Worm (Caenorhabditis elegans) whole organism, L2 larva: Measurements from ENCODE around the gene C33H5.1.

Experiments
- C34F6.9 ChIP-seq: fragments of 150-350 bp; optimal IDR thresholded peaks from 2 replicates; lab custom pipeline; 2014; ENCODE audit warnings: missing biosample characterization, missing genetic modification characterization
- F13H6.1 ChIP-seq: sonication (generic microtip); optimal IDR thresholded peaks from 2 replicates; lab custom pipeline; 2016; ENCODE audit warnings: missing genetic modification characterization, missing compliant biosample characterization
- Y55F3AM.14 ChIP-seq: fragments of 200-800 bp; sonication (Bioruptor generic); optimal IDR thresholded peaks from 2 replicates; lab custom pipeline; 2018; ENCODE audit warnings: mild to moderate bottlenecking, missing genetic modification characterization, missing compliant biosample characterization
- ZK546.5 ChIP-seq: sonication (generic microtip); optimal IDR thresholded peaks from 2 replicates; lab custom pipeline; 2017; ENCODE audit warnings: missing biosample characterization, missing genetic modification characterization
- alr-1 ChIP-seq: fragments of 150-350 bp; optimal IDR thresholded peaks from 2 replicates; lab custom pipeline; 2014; ENCODE audit warnings: missing biosample characterization, missing genetic modification characterization
- aly-2 ChIP-seq: fragments of 150-350 bp; optimal IDR thresholded peaks from 2 replicates; lab custom pipeline; 2014; ENCODE audit warnings: missing biosample characterization, missing genetic modification characterization
- ama-1 ChIP-seq: fragments of 150-350 bp; optimal IDR thresholded peaks from 2 replicates; lab custom pipeline; 2018; ENCODE audit warnings: inconsistent platforms
- ceh-16 ChIP-seq: fragments of 150-350 bp; optimal IDR thresholded peaks from 2 replicates; lab custom pipeline; 2014; ENCODE audit warnings: missing biosample characterization, missing genetic modification characterization
- crh-2 ChIP-seq: sonication (generic microtip); optimal IDR thresholded peaks from 2 replicates; lab custom pipeline; 2017; ENCODE audit warnings: missing biosample characterization, missing genetic modification characterization
- egl-27 ChIP-seq: sonication (generic microtip); optimal IDR thresholded peaks from 3 replicates; lab custom pipeline; 2017; ENCODE audit warnings: missing biosample characterization, missing genetic modification reagents, missing genetic modification characterization
- elt-1 ChIP-seq: fragments of 150-350 bp; optimal IDR thresholded peaks from 2 replicates; lab custom pipeline; 2014; ENCODE audit warnings: missing biosample characterization, missing genetic modification characterization
- elt-3 ChIP-seq: sonication (generic microtip); optimal IDR thresholded peaks from 2 replicates; lab custom pipeline; 2017; ENCODE audit warnings: missing biosample characterization, missing genetic modification characterization
- fos-1 ChIP-seq: fragments of 150-350 bp; optimal IDR thresholded peaks from 2 replicates; lab custom pipeline; 2014; ENCODE audit warnings: missing biosample characterization, missing genetic modification characterization
- gmeb-1 ChIP-seq: fragments of 150-350 bp; optimal IDR thresholded peaks from 2 replicates; lab custom pipeline; 2014; ENCODE audit warnings: missing biosample characterization, missing genetic modification characterization
- lin-13 ChIP-seq: fragments of 150-350 bp; optimal IDR thresholded peaks from 2 replicates; lab custom pipeline; 2014; ENCODE audit warnings: missing biosample characterization, missing genetic modification reagents, missing genetic modification characterization
- lsy-2 ChIP-seq, 2 experiments: fragments of 150-350 bp in 1 of 2; sonication (generic microtip) in 1 of 2; optimal IDR thresholded peaks; 2 replicates each; lab custom pipeline; 2014 to 2017; ENCODE audit warnings: missing biosample characterization in 2 of 2, missing genetic modification characterization in 2 of 2
- mab-5 ChIP-seq: fragments of 150-350 bp; optimal IDR thresholded peaks from 2 replicates; lab custom pipeline; 2014; ENCODE audit warnings: missing biosample characterization, missing genetic modification characterization
- mbf-1 ChIP-seq: sonication (generic microtip); optimal IDR thresholded peaks from 2 replicates; lab custom pipeline; 2017; ENCODE audit warnings: missing biosample characterization, missing genetic modification characterization
- mdl-1 ChIP-seq, 2 experiments: fragments of 150-350 bp in 1 of 2; sonication (generic microtip) in 1 of 2; optimal IDR thresholded peaks; 2 replicates each; lab custom pipeline; 2017; ENCODE audit warnings: missing biosample characterization in 2 of 2, missing genetic modification characterization in 2 of 2
- nhr-11 ChIP-seq: fragments of 150-350 bp; optimal IDR thresholded peaks from 2 replicates; lab custom pipeline; 2014; ENCODE audit warnings: missing biosample characterization, missing genetic modification characterization
- nhr-12 ChIP-seq: fragments of 150-350 bp; optimal IDR thresholded peaks from 2 replicates; lab custom pipeline; 2014; ENCODE audit warnings: missing biosample characterization, missing genetic modification characterization
- nhr-129 ChIP-seq: fragments of 150-350 bp; optimal IDR thresholded peaks from 2 replicates; lab custom pipeline; 2014; ENCODE audit warnings: missing biosample characterization, missing genetic modification characterization
- nhr-237 ChIP-seq: fragments of 150-350 bp; optimal IDR thresholded peaks from 2 replicates; lab custom pipeline; 2014; ENCODE audit warnings: missing biosample characterization, missing genetic modification characterization
- nhr-25 ChIP-seq: fragments of 150-350 bp; sonication (generic microtip); optimal IDR thresholded peaks from 3 replicates; lab custom pipeline; 2014; ENCODE audit warnings: missing biosample characterization, missing genetic modification characterization
- nhr-6 ChIP-seq: fragments of 150-350 bp; optimal IDR thresholded peaks from 2 replicates; lab custom pipeline; 2014; ENCODE audit warnings: missing biosample characterization, missing genetic modification characterization
- sem-4 ChIP-seq: fragments of 150-350 bp; optimal IDR thresholded peaks from 2 replicates; lab custom pipeline; 2014; ENCODE audit warnings: missing biosample characterization, missing genetic modification reagents, missing genetic modification characterization
- skn-1 ChIP-seq: sonication (generic microtip); optimal IDR thresholded peaks from 2 replicates; lab custom pipeline; 2017; ENCODE audit warnings: missing biosample characterization, missing genetic modification characterization
- sma-3 ChIP-seq: sonication (generic microtip); optimal IDR thresholded peaks from 2 replicates; lab custom pipeline; 2016; ENCODE audit warnings: missing genetic modification reagents, missing genetic modification characterization, missing compliant biosample characterization
- sma-9 ChIP-seq, 2 experiments: fragments of 150-350 bp in 1 of 2; sonication (generic microtip) in 1 of 2; optimal IDR thresholded peaks; 2 replicates each; lab custom pipeline; 2014 to 2016; ENCODE audit warnings: missing genetic modification characterization in 2 of 2, mild to moderate bottlenecking in 1 of 2, missing biosample characterization in 1 of 2, missing compliant biosample characterization in 1 of 2, missing genetic modification reagents in 1 of 2, moderate library complexity in 1 of 2
- unc-55 ChIP-seq: fragments of 150-350 bp; sonication (generic microtip); optimal IDR thresholded peaks from 3 replicates; lab custom pipeline; 2014; ENCODE audit warnings: missing biosample characterization, missing genetic modification reagents, missing genetic modification characterization
- ztf-11 ChIP-seq: sonication (generic microtip); optimal IDR thresholded peaks from 2 replicates; lab custom pipeline; 2017; ENCODE audit warnings: missing biosample characterization, missing genetic modification characterization
- ztf-4 ChIP-seq: fragments of 150-350 bp; optimal IDR thresholded peaks from 2 replicates; lab custom pipeline; 2014; ENCODE audit warnings: missing biosample characterization, missing genetic modification characterization

C33H5.1 gene

ce11 chrIV:7803250-7803649 is 5.5 kb upstream of the C33H5.1 start, which contains the start of gene C33H5.16:
Gene C33H5.16 (minus strand): TSS chrIV:7803350.
- TF ChIP-seq unc-55, result no peak
- TF ChIP-seq mdl-1 (tag; optimal IDR thresholded peaks at IDR 0.05; lab: Kevin White, UChicago), result no peak
- TF ChIP-seq alr-1 (tag; lab: Kevin White, UChicago), result no peak
- TF ChIP-seq nhr-237, result no peak

DNA sequence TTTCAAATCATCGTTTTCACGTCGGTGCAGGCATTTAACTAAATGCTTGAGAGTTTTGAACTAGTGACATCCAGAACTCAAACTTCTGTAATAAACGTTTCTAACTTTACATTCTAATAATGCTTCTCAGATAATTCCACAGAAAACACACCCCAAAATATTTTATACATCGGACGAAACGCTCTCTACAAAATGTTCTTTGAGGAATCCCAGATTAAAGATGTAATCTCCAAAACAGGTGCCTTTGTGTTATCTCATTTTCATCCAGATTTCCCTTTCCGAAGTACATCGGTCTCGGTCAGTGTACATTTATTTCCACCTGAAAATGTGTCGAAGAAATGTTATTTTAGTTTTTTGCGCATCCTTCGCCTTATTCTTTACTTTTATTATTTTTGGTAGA is 4.0 kb upstream of the C33H5.1 start, which contains the start of gene C33H5.2:
Gene C33H5.2 (plus strand): TSS at position 301 of the 400 bp plus-strand sequence.
- TF ChIP-seq sma-9 (GFP tag; optimal IDR thresholded peaks at IDR 0.05; lab: Kevin White, UChicago), result no peak
- TF ChIP-seq sma-9 (tag; optimal IDR thresholded peaks at IDR 0.05; lab: Kevin White, UChicago), result no peak
- TF ChIP-seq ceh-16 (tag; lab: Kevin White, UChicago), result no peak
- no peak for TF ChIP-seq ztf-11 (tag; lab: Kevin White, UChicago)
- TF ChIP-seq unc-55, result no peak
- TF ChIP-seq mbf-1, result no peak
- no peak for TF ChIP-seq lin-13 (GFP tag; lab: Kevin White, UChicago)
- no peak for TF ChIP-seq lsy-2 (tag; optimal IDR thresholded peaks at IDR 0.05; lab: Kevin White, UChicago)
- no peak for TF ChIP-seq mab-5
- no peak for TF ChIP-seq ama-1 (lab: Kevin White, UChicago)
- no peak for TF ChIP-seq nhr-12
- no peak for TF ChIP-seq ZK546.5 (tag; lab: Kevin White, UChicago)

DNA sequence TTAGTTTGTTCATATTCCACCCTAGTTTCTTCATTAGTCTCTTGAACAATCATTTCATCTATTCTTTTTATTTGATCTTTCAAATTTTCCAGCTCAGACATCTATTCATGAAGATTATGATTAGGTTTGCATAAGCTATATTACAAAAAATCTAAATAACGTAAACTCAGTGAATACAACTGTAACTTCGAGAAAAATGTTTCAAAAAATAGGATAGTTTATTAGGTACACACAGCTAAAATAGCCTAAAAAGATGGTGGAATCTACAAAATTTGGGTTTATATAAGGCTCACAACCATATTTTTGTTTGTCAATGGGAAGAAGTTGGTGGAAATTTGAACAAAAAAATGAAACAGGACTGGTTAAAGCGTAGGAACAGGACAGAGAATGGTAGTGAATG is 4.0 kb downstream of the C33H5.1 start, which contains the start of gene zgpa-1:
Gene zgpa-1 (minus strand): TSS at position 101 of the 400 bp plus-strand sequence.
- TF ChIP-seq mbf-1 (no peak), sem-4 (tag; lab: Kevin White, UChicago) (no peak), nhr-25 (tag; lab: Kevin White, UChicago) (no peak), sma-9 (GFP tag; optimal IDR thresholded peaks at IDR 0.05; lab: Kevin White, UChicago) (no peak), sma-9 (tag; optimal IDR thresholded peaks at IDR 0.05; lab: Kevin White, UChicago) (no peak), sma-3 (GFP tag; lab: Kevin White, UChicago) (no peak), elt-1 (no peak), egl-27 (tag; lab: Kevin White, UChicago) (no peak), ztf-4 (no peak), skn-1 (no peak), unc-55 (no peak), Y55F3AM.14 (no peak)

DNA sequence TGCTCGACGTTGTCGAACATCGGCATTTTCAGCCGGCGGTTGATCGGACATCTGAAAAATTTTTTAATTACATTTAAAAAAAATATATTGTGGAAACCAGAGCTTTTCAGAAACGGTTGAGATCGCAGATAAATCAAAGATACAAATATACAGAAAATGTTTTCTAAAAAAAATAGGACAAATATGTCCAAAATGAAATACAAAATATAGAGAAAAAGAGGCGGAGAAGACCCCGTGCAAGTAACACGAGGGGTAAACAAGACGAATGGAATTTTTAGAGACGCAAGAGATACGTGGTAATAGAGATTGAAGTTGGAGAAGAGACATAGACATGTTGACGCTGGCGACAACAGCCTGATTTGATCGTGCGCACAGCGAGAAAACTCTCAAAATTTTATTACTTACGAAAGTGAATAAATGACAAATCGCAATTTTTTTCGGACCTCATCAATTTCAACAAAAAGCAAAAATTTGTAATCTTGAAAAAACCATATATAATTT is 7.0 kb downstream of the C33H5.1 start, which contains the start of gene cdgs-1:
Gene cdgs-1 (minus strand): TSS at position 51 of the 501 bp plus-strand sequence.
- TF ChIP-seq crh-2 (tag; lab: Kevin White, UChicago) (peak; percentile 75), unc-55 (peak; percentile 57), lsy-2 (tag; optimal IDR thresholded peaks at IDR 0.05; lab: Kevin White, UChicago) (peak in 1 of 2 experiments; percentile 59), nhr-6 (no peak), aly-2 (tag; lab: Kevin White, UChicago) (no peak), fos-1 (tag; lab: Kevin White, UChicago) (peak; percentile 20), nhr-11 (tag; lab: Kevin White, UChicago) (no peak), nhr-129 (tag; lab: Kevin White, UChicago) (peak; percentile 77), mdl-1 (tag; optimal IDR thresholded peaks at IDR 0.05; lab: Kevin White, UChicago) (peak; percentile 62 to 64), sma-9 (GFP tag; optimal IDR thresholded peaks at IDR 0.05; lab: Kevin White, UChicago) (peak; percentile 63), sma-9 (tag; optimal IDR thresholded peaks at IDR 0.05; lab: Kevin White, UChicago) (no peak), C34F6.9 (tag; lab: Kevin White, UChicago) (peak; percentile 73), mbf-1 (no peak), F13H6.1 (tag; lab: Kevin White, UChicago) (peak; percentile 19), nhr-25 (tag; lab: Kevin White, UChicago) (peak; percentile 30)

- no peak for TF ChIP-seq nhr-237
- peak; percentile 16 for TF ChIP-seq sma-9 (GFP tag; optimal IDR thresholded peaks at IDR 0.05; lab: Kevin White, UChicago)
- no peak for TF ChIP-seq sma-9 (tag; optimal IDR thresholded peaks at IDR 0.05; lab: Kevin White, UChicago)
- peak; percentile 43 for TF ChIP-seq nhr-129 (tag; lab: Kevin White, UChicago)
- TF ChIP-seq lsy-2 (tag; optimal IDR thresholded peaks at IDR 0.05; lab: Kevin White, UChicago), result peak in 1 of 2 experiments; percentile 56
- peak; percentile 20 for TF ChIP-seq crh-2 (tag; lab: Kevin White, UChicago)
- TF ChIP-seq gmeb-1 (tag; lab: Kevin White, UChicago), result peak; percentile 88
- peak; percentile 13 for TF ChIP-seq C34F6.9 (tag; lab: Kevin White, UChicago)
- no peak for TF ChIP-seq nhr-11 (tag; lab: Kevin White, UChicago)
- peak; percentile 41 for TF ChIP-seq unc-55
- no peak for TF ChIP-seq elt-3 (tag; lab: Kevin White, UChicago)
- TF ChIP-seq sma-3 (GFP tag; lab: Kevin White, UChicago), result peak; percentile 57
- no peak for TF ChIP-seq nhr-12
- TF ChIP-seq, all 48 proteins: peak for 8
Measured at ce11 chrIV:7816402-7817102, 7.8 kb downstream of the C33H5.1 start.
